Worm (Caenorhabditis elegans) whole organism, L3 larva: ENCODE data around the gene F01D5.7.

ENCODE experiments used
- fos-1 ChIP-seq: fragments of 150-350 bp; optimal IDR thresholded peaks from 2 replicates; lab custom pipeline; 2014; ENCODE audit warnings: missing biosample characterization, missing genetic modification characterization
- nhr-11 ChIP-seq: fragments of 150-350 bp; optimal IDR thresholded peaks from 2 replicates; lab custom pipeline; 2014; ENCODE audit warnings: missing biosample characterization, missing genetic modification characterization
- skn-1 ChIP-seq: fragments of 150-350 bp; optimal IDR thresholded peaks from 2 replicates; lab custom pipeline; 2014; ENCODE audit warnings: missing biosample characterization, missing genetic modification characterization
- unc-39 ChIP-seq: sonication (generic microtip); optimal IDR thresholded peaks from 4 replicates; lab custom pipeline; 2017; ENCODE audit warnings: missing biosample characterization, missing genetic modification characterization
- zag-1 ChIP-seq: fragments of 150-350 bp; optimal IDR thresholded peaks from 2 replicates; lab custom pipeline; 2014; ENCODE audit warnings: missing biosample characterization, missing genetic modification characterization

ce11 chrII:13968979-13969378, 39.5 kb upstream of the F01D5.7 start, which contains the start of gene sre-43:
- TF ChIP-seq fos-1 (tag; lab: Kevin White, UChicago) (no peak), unc-39 (tag; lab: Kevin White, UChicago) (no peak), skn-1 (tag; lab: Kevin White, UChicago) (no peak), nhr-11 (no peak), zag-1 (tag; lab: Kevin White, UChicago) (no peak)
